Fruit fly (Drosophila melanogaster) whole organism, embryonic: ENCODE measurements around the gene wls.

ENCODE experiments used
- CG11696 ChIP-seq: fragments of 200-800 bp; sonication (Bioruptor generic); IDR thresholded peaks from 2 replicates; pipeline ENCODE4 v1.3.6; 2022; ENCODE audit warnings: missing biosample characterization, missing genetic modification characterization
- CG12155 ChIP-seq: fragments of 200-800 bp; sonication (Bioruptor generic); optimal IDR thresholded peaks from 3 replicates; lab custom pipeline; 2016; ENCODE audit warnings: missing biosample characterization, missing genetic modification characterization
- CG12391 ChIP-seq: fragments of 200-800 bp; sonication (Bioruptor generic); optimal IDR thresholded peaks from 3 replicates; lab custom pipeline; 2018; ENCODE audit warnings: missing biosample characterization, mild to moderate bottlenecking, missing genetic modification characterization, moderate library complexity
- CG1529 ChIP-seq: fragments of 200-800 bp; sonication (Bioruptor generic); optimal IDR thresholded peaks from 3 replicates; lab custom pipeline; 2018; ENCODE audit warnings: missing biosample characterization, missing genetic modification characterization
- CG15696 ChIP-seq: fragments of 200-800 bp; sonication (Bioruptor generic); optimal IDR thresholded peaks from 2 replicates; lab custom pipeline; 2019; ENCODE audit warnings: missing biosample characterization, mild to moderate bottlenecking, missing genetic modification characterization, moderate library complexity
- CG17912 ChIP-seq: fragments of 200-800 bp; sonication (Bioruptor generic); optimal IDR thresholded peaks from 2 replicates; lab custom pipeline; 2018; ENCODE audit warnings: missing biosample characterization, mild to moderate bottlenecking, missing genetic modification characterization
- CG18619 ChIP-seq: fragments of 200-800 bp; sonication (Bioruptor generic); optimal IDR thresholded peaks from 3 replicates; lab custom pipeline; 2017; ENCODE audit warnings: missing biosample characterization, mild to moderate bottlenecking, missing genetic modification characterization
- CG32767 ChIP-seq: fragments of 200-800 bp; sonication (Bioruptor generic); IDR thresholded peaks from 2 replicates; pipeline ENCODE4 v1.3.6; 2022; ENCODE audit warnings: missing biosample characterization, missing genetic modification characterization
- CG33213 ChIP-seq: fragments of 200-800 bp; sonication (Bioruptor generic); optimal IDR thresholded peaks from 3 replicates; lab custom pipeline; 2016; ENCODE audit warnings: missing biosample characterization, missing genetic modification characterization
- CG4617 ChIP-seq: fragments of 200-800 bp; sonication (Bioruptor generic); optimal IDR thresholded peaks from 3 replicates; lab custom pipeline; 2016; ENCODE audit warnings: missing biosample characterization, missing genetic modification characterization, borderline replicate concordance
- CG4730 ChIP-seq: fragments of 200-800 bp; sonication (Bioruptor generic); IDR thresholded peaks from 2 replicates; pipeline ENCODE4 v1.3.6; 2022; ENCODE audit warnings: missing biosample characterization, missing genetic modification characterization
- CG6175 ChIP-seq: fragments of 200-800 bp; sonication (Bioruptor generic); IDR thresholded peaks from 3 replicates; pipeline ENCODE4 v1.3.6; 2022; ENCODE audit warnings: missing biosample characterization, missing genetic modification characterization
- CG6765 ChIP-seq: fragments of 200-800 bp; sonication (Bioruptor generic); optimal IDR thresholded peaks from 3 replicates; lab custom pipeline; 2017; ENCODE audit warnings: missing biosample characterization, mild to moderate bottlenecking, missing genetic modification characterization
- CG7987 ChIP-seq: fragments of 200-800 bp; sonication (Bioruptor generic); optimal IDR thresholded peaks from 2 replicates; lab custom pipeline; 2018; ENCODE audit warnings: missing biosample characterization, mild to moderate bottlenecking, missing genetic modification characterization, moderate library complexity
- CG8089 ChIP-seq: fragments of 200-800 bp; sonication (Bioruptor generic); optimal IDR thresholded peaks from 3 replicates; lab custom pipeline; 2016; ENCODE audit warnings: missing biosample characterization, missing genetic modification characterization
- CG8359 ChIP-seq: fragments of 200-800 bp; sonication (Bioruptor generic); optimal IDR thresholded peaks from 2 replicates; lab custom pipeline; 2017; ENCODE audit warnings: missing biosample characterization, mild to moderate bottlenecking, missing genetic modification characterization, borderline replicate concordance
- CG8388 ChIP-seq: fragments of 200-800 bp; sonication (Bioruptor generic); optimal IDR thresholded peaks from 2 replicates; lab custom pipeline; 2019; ENCODE audit warnings: missing biosample characterization, mild to moderate bottlenecking, missing genetic modification characterization, moderate library complexity
- CG8765 ChIP-seq: fragments of 200-800 bp; sonication (Bioruptor generic); IDR thresholded peaks from 2 replicates; pipeline ENCODE4 v1.3.6; 2022; ENCODE audit warnings: missing biosample characterization, missing genetic modification characterization
- CHES-1-like ChIP-seq: fragments of 200-800 bp; sonication (Bioruptor generic); optimal IDR thresholded peaks from 2 replicates; lab custom pipeline; 2016; ENCODE audit warnings: missing biosample characterization, missing genetic modification characterization
- CTCF ChIP-seq: fragments of 200-800 bp; sonication (Bioruptor generic); optimal IDR thresholded peaks from 2 replicates; lab custom pipeline; 2017; ENCODE audit warnings: missing biosample characterization, mild to moderate bottlenecking, missing genetic modification characterization, moderate library complexity
- Eip74EF ChIP-seq, 2 experiments: fragments of 200-800 bp in 1 of 2; fragments of >200 bp in 1 of 2; sonication (Bioruptor generic) in 1 of 2; optimal IDR thresholded peaks; 2 replicates each; lab custom pipeline; 2017 to 2019; ENCODE audit warnings: missing biosample characterization in 2 of 2, missing genetic modification characterization in 2 of 2, mild to moderate bottlenecking in 1 of 2, moderate library complexity in 1 of 2
- Elba2 ChIP-seq: fragments of 200-800 bp; sonication (Bioruptor generic); optimal IDR thresholded peaks from 3 replicates; lab custom pipeline; 2016; ENCODE audit warnings: missing biosample characterization, missing genetic modification characterization
- HLH54F ChIP-seq: fragments of 200-800 bp; sonication (Bioruptor generic); optimal IDR thresholded peaks from 3 replicates; lab custom pipeline; 2016; ENCODE audit warnings: missing biosample characterization, missing genetic modification characterization
- HmgZ ChIP-seq: fragments of 200-800 bp; sonication (Bioruptor generic); optimal IDR thresholded peaks from 2 replicates; lab custom pipeline; 2018; ENCODE audit warnings: missing biosample characterization, mild to moderate bottlenecking, missing genetic modification characterization
- Hr78 ChIP-seq, 2 experiments: fragments of 200-800 bp in 1 of 2; fragments of >200 bp in 1 of 2; sonication (Bioruptor generic) in 1 of 2; optimal IDR thresholded peaks; 2 replicates each; lab custom pipeline; 2017 to 2019; ENCODE audit warnings: missing biosample characterization in 2 of 2, missing genetic modification characterization in 2 of 2, mild to moderate bottlenecking in 1 of 2, moderate library complexity in 1 of 2
- MTF-1 ChIP-seq: fragments of 200-800 bp; sonication (Bioruptor generic); optimal IDR thresholded peaks from 2 replicates; lab custom pipeline; 2018; ENCODE audit warnings: missing biosample characterization, mild to moderate bottlenecking, missing genetic modification characterization, borderline replicate concordance
- NK7.1 ChIP-seq: fragments of 200-800 bp; sonication (Bioruptor generic); optimal IDR thresholded peaks from 3 replicates; lab custom pipeline; 2016; ENCODE audit warnings: missing biosample characterization, missing genetic modification characterization
- Tbp ChIP-seq: fragments of >200 bp; optimal IDR thresholded peaks from 2 replicates; lab custom pipeline; 2018; ENCODE audit warnings: missing biosample characterization, missing genetic modification characterization
- az2 ChIP-seq: fragments of 200-800 bp; sonication (Bioruptor generic); optimal IDR thresholded peaks from 3 replicates; lab custom pipeline; 2016; ENCODE audit warnings: missing biosample characterization, missing genetic modification characterization
- bab2 ChIP-seq: fragments of 200-800 bp; sonication (Bioruptor generic); optimal IDR thresholded peaks from 2 replicates; lab custom pipeline; 2016; ENCODE audit warnings: missing biosample characterization, missing genetic modification characterization
- cad ChIP-seq: fragments of >200 bp; optimal IDR thresholded peaks from 2 replicates; lab custom pipeline; 2017; ENCODE audit warnings: missing biosample characterization, missing genetic modification characterization
- cato ChIP-seq: fragments of 200-800 bp; sonication (Bioruptor generic); optimal IDR thresholded peaks from 2 replicates; lab custom pipeline; 2016; ENCODE audit warnings: missing biosample characterization, missing genetic modification characterization, borderline replicate concordance
- disco-r ChIP-seq: fragments of 200-800 bp; sonication (Bioruptor generic); optimal IDR thresholded peaks from 2 replicates; lab custom pipeline; 2016; ENCODE audit warnings: missing biosample characterization, missing genetic modification characterization
- fd64A ChIP-seq: fragments of 200-800 bp; sonication (Bioruptor generic); optimal IDR thresholded peaks from 3 replicates; lab custom pipeline; 2018; ENCODE audit warnings: missing biosample characterization, mild to moderate bottlenecking, missing genetic modification characterization
- ftz-f1 ChIP-seq: fragments of 200-800 bp; sonication (Bioruptor generic); optimal IDR thresholded peaks from 2 replicates; lab custom pipeline; 2016; ENCODE audit warnings: missing biosample characterization, missing genetic modification characterization
- gcm2 ChIP-seq: fragments of 200-800 bp; sonication (Bioruptor generic); optimal IDR thresholded peaks from 2 replicates; lab custom pipeline; 2016; ENCODE audit warnings: missing biosample characterization, missing genetic modification characterization
- gem ChIP-seq: fragments of 200-800 bp; sonication (Bioruptor generic); optimal IDR thresholded peaks from 2 replicates; lab custom pipeline; 2019; ENCODE audit warnings: missing biosample characterization, mild to moderate bottlenecking, missing genetic modification characterization, moderate library complexity
- gfzf ChIP-seq: fragments of 200-800 bp; sonication (Bioruptor generic); optimal IDR thresholded peaks from 2 replicates; lab custom pipeline; 2016; ENCODE audit warnings: missing biosample characterization, mild to moderate bottlenecking, missing genetic modification characterization, moderate library complexity
- h ChIP-seq: fragments of >200 bp; optimal IDR thresholded peaks from 2 replicates; lab custom pipeline; 2017
- ind ChIP-seq: fragments of 200-800 bp; sonication (Bioruptor generic); optimal IDR thresholded peaks from 3 replicates; lab custom pipeline; 2016; ENCODE audit warnings: missing biosample characterization, missing genetic modification characterization
- jigr1 ChIP-seq: fragments of 200-800 bp; sonication (Bioruptor generic); IDR thresholded peaks from 3 replicates; pipeline ENCODE4 v1.3.6; 2022; ENCODE audit warnings: missing biosample characterization, missing genetic modification characterization
- luna ChIP-seq: fragments of 200-800 bp; sonication (Bioruptor generic); optimal IDR thresholded peaks from 2 replicates; lab custom pipeline; 2016; ENCODE audit warnings: missing biosample characterization, missing genetic modification characterization
- nerfin-1 ChIP-seq: fragments of 200-800 bp; sonication (Bioruptor generic); optimal IDR thresholded peaks from 3 replicates; lab custom pipeline; 2019; ENCODE audit warnings: missing biosample characterization, mild to moderate bottlenecking, missing genetic modification characterization, moderate library complexity
- pan ChIP-seq, 4 experiments: fragments of >200 bp in 3 of 4; fragments of 200-800 bp in 1 of 4; sonication (Bioruptor generic) in 1 of 4; optimal IDR thresholded peaks in 3 of 4; IDR thresholded peaks in 1 of 4; 2 replicates each; pipeline versions ENCODE4 v1.3.6 to Lab custom; 2017 to 2022; ENCODE audit warnings: missing biosample characterization in 2 of 4, missing genetic modification characterization in 2 of 4, mixed read lengths in 1 of 4
- peb ChIP-seq: fragments of 200-800 bp; sonication (Bioruptor generic); IDR thresholded peaks from 2 replicates; pipeline ENCODE4 v1.3.6; 2022; ENCODE audit warnings: missing biosample characterization, missing genetic modification characterization
- sim ChIP-seq: fragments of 200-800 bp; sonication (Bioruptor generic); IDR thresholded peaks from 2 replicates; pipeline ENCODE4 v1.3.6; 2022; ENCODE audit warnings: missing biosample characterization, missing genetic modification characterization
- sisA ChIP-seq: fragments of 200-800 bp; sonication (Bioruptor generic); IDR thresholded peaks from 2 replicates; pipeline ENCODE4 v1.3.6; 2022; ENCODE audit warnings: missing biosample characterization, missing genetic modification characterization
- tup ChIP-seq: fragments of 200-800 bp; sonication (Bioruptor generic); optimal IDR thresholded peaks from 2 replicates; lab custom pipeline; 2016; ENCODE audit warnings: missing biosample characterization, mild to moderate bottlenecking, missing genetic modification characterization, moderate library complexity
- zfh2 ChIP-seq: fragments of 200-800 bp; sonication (Bioruptor generic); optimal IDR thresholded peaks from 2 replicates; lab custom pipeline; 2016; ENCODE audit warnings: missing biosample characterization, missing genetic modification characterization

Gene wls

dm6 chr3L:11169299-11170181 lies at the start of gene wls, which contains the start of gene Adck5 (continued):
- peak; percentile 67 for TF ChIP-seq CG8089 (GFP tag; lab: Kevin White, UChicago)
- TF ChIP-seq CG8765, result no peak
- no peak for TF ChIP-seq cad (GFP tag; lab: Kevin White, UChicago)
- TF ChIP-seq ftz-f1 (GFP tag; lab: Kevin White, UChicago), result no peak
- TF ChIP-seq tup (GFP tag; lab: Kevin White, UChicago), result no peak
- peak; percentile 3 for TF ChIP-seq gcm2
- peak; percentile 81 for TF ChIP-seq CG7987
- TF ChIP-seq Elba2 (GFP tag; lab: Kevin White, UChicago), result no peak
- TF ChIP-seq sim (GFP tag; lab: Robert Waterston, UW), result no peak
- TF ChIP-seq sisA (GFP tag; lab: Robert Waterston, UW), result no peak
- TF ChIP-seq CG11696 (GFP tag; lab: Robert Waterston, UW), result no peak
- peak; percentile 80 for TF ChIP-seq MTF-1 (GFP tag; lab: Kevin White, UChicago)
- TF ChIP-seq CG4730, result no peak
- TF ChIP-seq CG4617 (GFP tag; lab: Kevin White, UChicago), result no peak
- peak; percentile 21 for TF ChIP-seq zfh2 (GFP tag; lab: Kevin White, UChicago)
- no peak for TF ChIP-seq Tbp (GFP tag; lab: Kevin White, UChicago)
- TF ChIP-seq h, result no peak
- no peak for TF ChIP-seq az2 (GFP tag; lab: Kevin White, UChicago)
- no peak for TF ChIP-seq peb (GFP tag; lab: Robert Waterston, UW)
- peak; percentile 18 for TF ChIP-seq bab2 (GFP tag; lab: Kevin White, UChicago)
- TF ChIP-seq cato (GFP tag; lab: Kevin White, UChicago), result no peak
- no peak for TF ChIP-seq NK7.1 (GFP tag; lab: Kevin White, UChicago)
- TF ChIP-seq CG17912, result peak; percentile 45
- no peak for TF ChIP-seq jigr1 (GFP tag; lab: Robert Waterston, UW)
- no peak for TF ChIP-seq CG6175
- peak; percentile 73 for TF ChIP-seq CG6765 (GFP tag; lab: Kevin White, UChicago)
- TF ChIP-seq CG18619 (GFP tag; lab: Kevin White, UChicago), result peak; percentile 27
- TF ChIP-seq CHES-1-like (GFP tag; lab: Kevin White, UChicago), result peak; percentile 54
- TF ChIP-seq fd64A (GFP tag; lab: Kevin White, UChicago), result peak; percentile 22
- peak; percentile 23 for TF ChIP-seq CG8388
- TF ChIP-seq gem (tag; lab: Kevin White, UChicago), result no peak
- no peak for TF ChIP-seq HLH54F
- peak; percentile 21 for TF ChIP-seq CG1529 (GFP tag; lab: Kevin White, UChicago)
- TF ChIP-seq HmgZ (tag; lab: Kevin White, UChicago), result peak; percentile 44
- TF ChIP-seq disco-r, result no peak
- no peak for TF ChIP-seq CG32767 (GFP tag; lab: Robert Waterston, UW)
- peak; percentile 83 for TF ChIP-seq gfzf
- TF ChIP-seq Eip74EF (GFP tag; optimal IDR thresholded peaks at IDR 0.05; lab: Kevin White, UChicago), result no peak
- no peak for TF ChIP-seq luna (GFP tag; lab: Kevin White, UChicago)
- peak; percentile 26 for TF ChIP-seq nerfin-1
- no peak for TF ChIP-seq CG8359
- peak; percentile 15 for TF ChIP-seq CG33213 (GFP tag; lab: Kevin White, UChicago)
- TF ChIP-seq CG15696 (tag; lab: Kevin White, UChicago), result no peak
- TF ChIP-seq pan (optimal IDR thresholded peaks at IDR 0.05; lab: Kevin White, UChicago), result peak in 1 of 2 experiments; percentile 53
- peak in 1 of 2 experiments; percentile 72 for TF ChIP-seq pan (GFP tag; optimal IDR thresholded peaks at IDR 0.05 in 1 of 2, IDR thresholded peaks at IDR 0.05 in 1 of 2)
- TF ChIP-seq CG12391 (tag; lab: Kevin White, UChicago), result peak; percentile 62
- TF ChIP-seq Hr78 (GFP tag; optimal IDR thresholded peaks at IDR 0.05; lab: Kevin White, UChicago), result peak in 1 of 2 experiments; percentile 78
- TF ChIP-seq ind (GFP tag; lab: Kevin White, UChicago), result no peak
- no peak for TF ChIP-seq CG12155 (GFP tag; lab: Kevin White, UChicago)
- TF ChIP-seq CTCF (GFP tag; lab: Kevin White, UChicago), result peak; percentile 62
